Fruit fly (Drosophila melanogaster): ENCODE results near the gene CG15169.

- peak; percentile 60 for TF ChIP-seq Blimp-1 (GFP tag; optimal IDR thresholded peaks at IDR 0.05)
- peak; percentile 36 for TF ChIP-seq Abd-B (GFP tag; optimal IDR thresholded peaks at IDR 0.05)
- peak; percentile 57 for TF ChIP-seq Fer2 (tag; optimal IDR thresholded peaks at IDR 0.05)
- TF ChIP-seq Nf-YA (GFP tag; IDR thresholded peaks at IDR 0.05) = no peak
- peak; percentile 40 for TF ChIP-seq tio (GFP tag; optimal IDR thresholded peaks at IDR 0.05)
- no peak for TF ChIP-seq Doc3 (GFP tag; IDR thresholded peaks at IDR 0.05; ENCODE audit: partially characterized antibody)
- TF ChIP-seq H2.0 (GFP tag; IDR thresholded peaks at IDR 0.05) = peak; percentile 29; the same call in 1 of the 2 replicates
- no peak for TF ChIP-seq CG17612 (GFP tag; IDR thresholded peaks at IDR 0.05)
- TF ChIP-seq z (GFP tag; IDR thresholded peaks at IDR 0.05) = no peak
- no peak for TF ChIP-seq Dip2 (GFP tag; IDR thresholded peaks at IDR 0.05)
- no peak for TF ChIP-seq ssp (GFP tag; IDR thresholded peaks at IDR 0.05)
- TF ChIP-seq ase (GFP tag; IDR thresholded peaks at IDR 0.05) = no peak
- TF ChIP-seq sc (optimal IDR thresholded peaks at IDR 0.05) = no peak
- peak; percentile 21 for TF ChIP-seq sc (GFP tag; optimal IDR thresholded peaks at IDR 0.05)
- no peak for TF ChIP-seq CG12236 (GFP tag; optimal IDR thresholded peaks at IDR 0.05)
These were observed 33.3 kb downstream of the CG15169 start for dm6 chr2L:19023972-19024743.

All from whole organism, embryonic.